Worm (Caenorhabditis elegans) whole organism, L1 larva: ENCODE measurements around the gene zchc-1A.

Source experiments
- C16A3.4 ChIP-seq: fragments of 150-350 bp; optimal IDR thresholded peaks from 2 replicates; lab custom pipeline; 2014; ENCODE audit warnings: missing biosample characterization, missing genetic modification characterization
- F16B12.6 ChIP-seq: fragments of 150-350 bp; optimal IDR thresholded peaks from 2 replicates; lab custom pipeline; 2014; ENCODE audit warnings: missing biosample characterization, missing genetic modification characterization
- Y116A8C.19 ChIP-seq: sonication (generic microtip); optimal IDR thresholded peaks from 2 replicates; lab custom pipeline; 2016; ENCODE audit warnings: missing compliant biosample characterization, missing genetic modification characterization, borderline replicate concordance
- alr-1 ChIP-seq: fragments of 200-800 bp; sonication (Bioruptor generic); optimal IDR thresholded peaks from 2 replicates; lab custom pipeline; 2018; ENCODE audit warnings: borderline replicate concordance, mild to moderate bottlenecking, missing genetic modification characterization, missing compliant biosample characterization
- aly-2 ChIP-seq: fragments of 150-350 bp; optimal IDR thresholded peaks from 2 replicates; lab custom pipeline; 2014; ENCODE audit warnings: missing biosample characterization, missing genetic modification characterization
- ama-1 ChIP-seq: fragments of 150-350 bp; optimal IDR thresholded peaks from 2 replicates; lab custom pipeline; 2014
- blmp-1 ChIP-seq: fragments of 150-350 bp; optimal IDR thresholded peaks from 2 replicates; lab custom pipeline; 2014; ENCODE audit warnings: missing biosample characterization, missing genetic modification characterization
- ceh-88 ChIP-seq: fragments of 200-800 bp; sonication (Bioruptor generic); IDR thresholded peaks from 2 replicates; pipeline ENCODE4 v1.3.6; 2022; ENCODE audit warnings: missing genetic modification characterization, missing compliant biosample characterization
- ceh-90 ChIP-seq: sonication (generic microtip); optimal IDR thresholded peaks from 2 replicates; lab custom pipeline; 2016; ENCODE audit warnings: missing genetic modification characterization, missing compliant biosample characterization
- ces-1 ChIP-seq: fragments of 150-350 bp; optimal IDR thresholded peaks from 2 replicates; lab custom pipeline; 2014; ENCODE audit warnings: missing biosample characterization, missing genetic modification reagents, missing genetic modification characterization
- dpl-1 ChIP-seq, 3 experiments: fragments of 150-350 bp in 2 of 3; sonication (generic microtip) in 1 of 3; optimal IDR thresholded peaks; 2 replicates each; lab custom pipeline; 2014 to 2017; ENCODE audit warnings: missing biosample characterization in 3 of 3, missing genetic modification characterization in 3 of 3, missing genetic modification reagents in 3 of 3
- dsc-1 ChIP-seq: sonication (generic microtip); optimal IDR thresholded peaks from 2 replicates; lab custom pipeline; 2016; ENCODE audit warnings: mild to moderate bottlenecking, missing genetic modification characterization, missing compliant biosample characterization
- efl-3 ChIP-seq: fragments of 200-800 bp; sonication (Bioruptor generic); optimal IDR thresholded peaks from 2 replicates; lab custom pipeline; 2018; ENCODE audit warnings: mild to moderate bottlenecking, missing genetic modification characterization, missing compliant biosample characterization
- egl-27 ChIP-seq, 2 experiments: fragments of 150-350 bp in 1 of 2; sonication (generic microtip); optimal IDR thresholded peaks; 3 replicates each; lab custom pipeline; 2017 to 2018; ENCODE audit warnings: missing biosample characterization in 2 of 2, missing genetic modification characterization in 2 of 2, missing genetic modification reagents in 2 of 2
- elt-2 ChIP-seq: sonication (generic microtip); optimal IDR thresholded peaks from 2 replicates; lab custom pipeline; 2016; ENCODE audit warnings: missing genetic modification characterization, mild to moderate bottlenecking, inconsistent platforms, missing compliant biosample characterization, missing genetic modification reagents
- elt-3 ChIP-seq, 6 experiments: fragments of 150-350 bp in 1 of 6; sonication (generic microtip); optimal IDR thresholded peaks; 2 replicates each; lab custom pipeline; 2017 to 2018; ENCODE audit warnings: missing biosample characterization in 6 of 6, missing genetic modification characterization in 6 of 6, inconsistent platforms in 1 of 6
- ets-5 ChIP-seq: fragments of 200-800 bp; sonication (Bioruptor generic); IDR thresholded peaks from 2 replicates; pipeline ENCODE4 v1.3.6; 2022; ENCODE audit warnings: missing genetic modification characterization, missing compliant biosample characterization
- fkh-10 ChIP-seq: sonication (generic microtip); optimal IDR thresholded peaks from 2 replicates; lab custom pipeline; 2017; ENCODE audit warnings: missing biosample characterization, missing genetic modification reagents, missing genetic modification characterization
- fos-1 ChIP-seq: fragments of 150-350 bp; optimal IDR thresholded peaks from 2 replicates; lab custom pipeline; 2014; ENCODE audit warnings: missing biosample characterization, missing genetic modification characterization
- hlh-17 ChIP-seq: fragments of 200-800 bp; sonication (Bioruptor generic); optimal IDR thresholded peaks from 2 replicates; lab custom pipeline; 2018; ENCODE audit warnings: missing genetic modification characterization, mild to moderate bottlenecking, missing compliant biosample characterization, moderate library complexity, borderline replicate concordance
- hlh-4 ChIP-seq: sonication (generic microtip); optimal IDR thresholded peaks from 2 replicates; lab custom pipeline; 2016; ENCODE audit warnings: mild to moderate bottlenecking, missing genetic modification characterization, missing compliant biosample characterization
- irx-1 ChIP-seq: sonication (generic microtip); optimal IDR thresholded peaks from 2 replicates; lab custom pipeline; 2016; ENCODE audit warnings: missing genetic modification characterization, missing compliant biosample characterization
- isw-1 ChIP-seq: fragments of 200-800 bp; sonication (Bioruptor generic); IDR thresholded peaks from 2 replicates; pipeline ENCODE4 v1.3.6; 2022; ENCODE audit warnings: missing genetic modification characterization, missing compliant biosample characterization
- jun-1 ChIP-seq: fragments of 150-350 bp; optimal IDR thresholded peaks from 2 replicates; lab custom pipeline; 2014; ENCODE audit warnings: missing biosample characterization, missing genetic modification reagents, missing genetic modification characterization
- lin-13 ChIP-seq: fragments of 150-350 bp; optimal IDR thresholded peaks from 2 replicates; lab custom pipeline; 2014; ENCODE audit warnings: missing biosample characterization, missing genetic modification reagents, missing genetic modification characterization
- lin-14 ChIP-seq: fragments of 200-800 bp; sonication (Bioruptor generic); optimal IDR thresholded peaks from 2 replicates; lab custom pipeline; 2018; ENCODE audit warnings: mild to moderate bottlenecking, missing genetic modification characterization, moderate library complexity, missing compliant biosample characterization
- lin-15B ChIP-seq: fragments of 150-350 bp; sonication (generic microtip); optimal IDR thresholded peaks from 3 replicates; lab custom pipeline; 2014; ENCODE audit warnings: missing biosample characterization, missing genetic modification characterization
- lin-39 ChIP-seq: fragments of 150-350 bp; optimal IDR thresholded peaks from 2 replicates; lab custom pipeline; 2014; ENCODE audit warnings: missing biosample characterization, missing genetic modification reagents, missing genetic modification characterization
- mef-2 ChIP-seq: fragments of 150-350 bp; optimal IDR thresholded peaks from 2 replicates; lab custom pipeline; 2014; ENCODE audit warnings: missing biosample characterization, missing genetic modification characterization
- mep-1 ChIP-seq: fragments of 150-350 bp; optimal IDR thresholded peaks from 2 replicates; lab custom pipeline; 2014; ENCODE audit warnings: missing biosample characterization, missing genetic modification characterization
- nhr-19 ChIP-seq: fragments of 200-800 bp; sonication (Bioruptor generic); conservative IDR thresholded peaks from 2 replicates; pipeline ENCODE4 v1.3.6; 2022; ENCODE audit warnings: missing genetic modification characterization, missing compliant biosample characterization
- nhr-20 ChIP-seq: sonication (generic microtip); optimal IDR thresholded peaks from 2 replicates; lab custom pipeline; 2016; ENCODE audit warnings: mild to moderate bottlenecking, missing genetic modification characterization, missing compliant biosample characterization
- nhr-28 ChIP-seq: fragments of 150-350 bp; optimal IDR thresholded peaks from 2 replicates; lab custom pipeline; 2014; ENCODE audit warnings: missing biosample characterization, missing genetic modification characterization
- nhr-77 ChIP-seq: fragments of 150-350 bp; optimal IDR thresholded peaks from 2 replicates; lab custom pipeline; 2014; ENCODE audit warnings: missing biosample characterization, missing genetic modification characterization
- nhr-84 ChIP-seq: sonication (generic microtip); optimal IDR thresholded peaks from 2 replicates; lab custom pipeline; 2017; ENCODE audit warnings: missing biosample characterization, missing genetic modification characterization
- nhr-85 ChIP-seq: sonication (generic microtip); peaks from one replicate; lab custom pipeline; 2016; ENCODE audit warnings: missing genetic modification characterization, inconsistent platforms, missing compliant biosample characterization
- nhr-90 ChIP-seq: sonication (generic microtip); optimal IDR thresholded peaks from 2 replicates; lab custom pipeline; 2016; ENCODE audit warnings: mild to moderate bottlenecking, missing genetic modification characterization, missing compliant biosample characterization; ENCODE audit not compliant: poor library complexity
- pag-3 ChIP-seq: sonication (generic microtip); optimal IDR thresholded peaks from 2 replicates; lab custom pipeline; 2017; ENCODE audit warnings: missing genetic modification characterization, mild to moderate bottlenecking, missing compliant biosample characterization, antibody characterized with exemption, borderline replicate concordance; ENCODE audit not compliant: insufficient read depth
- pax-3 ChIP-seq: fragments of 200-800 bp; sonication (Bioruptor generic); optimal IDR thresholded peaks from 2 replicates; lab custom pipeline; 2018; ENCODE audit warnings: mild to moderate bottlenecking, missing genetic modification characterization, moderate library complexity, missing compliant biosample characterization
- pqm-1 ChIP-seq: sonication (generic microtip); optimal IDR thresholded peaks from 3 replicates; lab custom pipeline; 2017; ENCODE audit warnings: missing biosample characterization, missing genetic modification characterization
- rnt-1 ChIP-seq: sonication (generic microtip); optimal IDR thresholded peaks from 2 replicates; lab custom pipeline; 2016; ENCODE audit warnings: mild to moderate bottlenecking, missing genetic modification characterization, moderate library complexity, missing compliant biosample characterization
- skn-1 ChIP-seq: fragments of 150-350 bp; optimal IDR thresholded peaks from 2 replicates; lab custom pipeline; 2014; ENCODE audit warnings: missing biosample characterization, missing genetic modification characterization
- snpc-4 ChIP-seq: fragments of 150-350 bp; optimal IDR thresholded peaks from 2 replicates; lab custom pipeline; 2014; ENCODE audit warnings: missing biosample characterization, missing genetic modification characterization
- snu-23 ChIP-seq: sonication (generic microtip); optimal IDR thresholded peaks from 2 replicates; lab custom pipeline; 2016; ENCODE audit warnings: missing genetic modification characterization, missing compliant biosample characterization
- sptf-1 ChIP-seq: fragments of 150-350 bp; optimal IDR thresholded peaks from 2 replicates; lab custom pipeline; 2014; ENCODE audit warnings: missing biosample characterization, missing genetic modification characterization
- sup-37 ChIP-seq: fragments of 200-800 bp; sonication (Bioruptor generic); optimal IDR thresholded peaks from 2 replicates; lab custom pipeline; 2018; ENCODE audit warnings: mild to moderate bottlenecking, missing genetic modification characterization, missing compliant biosample characterization
- swsn-7 ChIP-seq: sonication (generic microtip); optimal IDR thresholded peaks from 2 replicates; lab custom pipeline; 2016; ENCODE audit warnings: missing genetic modification characterization, missing compliant biosample characterization
- tlp-1 ChIP-seq: fragments of 150-350 bp; optimal IDR thresholded peaks from 2 replicates; lab custom pipeline; 2014; ENCODE audit warnings: missing biosample characterization, missing genetic modification characterization
- unc-30 ChIP-seq: sonication (generic microtip); optimal IDR thresholded peaks from 2 replicates; lab custom pipeline; 2017; ENCODE audit warnings: missing biosample characterization, missing genetic modification characterization
- unc-62 ChIP-seq: fragments of 150-350 bp; optimal IDR thresholded peaks from 2 replicates; lab custom pipeline; 2014; ENCODE audit warnings: missing biosample characterization, missing genetic modification reagents, missing genetic modification characterization
- unc-86 ChIP-seq: sonication (generic microtip); optimal IDR thresholded peaks from 2 replicates; lab custom pipeline; 2016; ENCODE audit warnings: missing genetic modification characterization, missing compliant biosample characterization
- unc-98 ChIP-seq: fragments of 200-800 bp; sonication (Bioruptor generic); IDR thresholded peaks from 2 replicates; pipeline ENCODE4 v1.3.6; 2022; ENCODE audit warnings: missing genetic modification characterization, missing compliant biosample characterization
- xbp-1 ChIP-seq: sonication (generic microtip); optimal IDR thresholded peaks from 2 replicates; lab custom pipeline; 2016; ENCODE audit warnings: missing genetic modification characterization, missing compliant biosample characterization
- zip-4 ChIP-seq: fragments of 200-800 bp; sonication (Bioruptor generic); optimal IDR thresholded peaks from 2 replicates; lab custom pipeline; 2018; ENCODE audit warnings: mild to moderate bottlenecking, missing genetic modification characterization, moderate library complexity, missing compliant biosample characterization

The zchc-1A gene

DNA sequence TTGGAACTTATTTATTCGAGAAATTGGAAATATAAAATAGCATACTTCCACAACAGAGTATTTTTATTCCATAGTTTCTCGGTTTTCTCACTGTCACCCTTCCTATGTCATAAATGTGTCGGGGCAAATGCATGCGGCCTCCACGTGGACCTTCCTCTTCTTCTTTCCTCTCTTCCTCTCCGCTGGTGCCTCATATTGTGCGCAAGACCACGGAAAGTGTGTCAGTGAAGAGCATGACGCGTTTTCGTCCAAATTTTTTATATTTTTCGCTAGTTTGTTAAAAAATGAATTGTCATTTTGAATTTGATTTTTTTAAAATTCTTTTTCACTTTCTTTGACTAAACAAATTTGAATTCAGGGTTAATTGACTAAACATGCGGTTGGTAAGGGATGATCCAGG, 9.1 kb upstream of the zchc-1A start, which contains the start of gene mans-3:
Gene mans-3 (plus strand): TSS at position 359 of the 400 bp plus-strand sequence.
- TF ChIP-seq rnt-1 (tag; lab: Kevin White, UChicago) = peak; percentile 94
- peak; percentile 89 for TF ChIP-seq nhr-19
- TF ChIP-seq zip-4 (GFP tag; lab: Kevin White, UChicago) = peak; percentile 46
- peak; percentile 75 for TF ChIP-seq mef-2 (tag; lab: Kevin White, UChicago)
- no peak for TF ChIP-seq efl-3
- TF ChIP-seq Y116A8C.19 (tag; lab: Kevin White, UChicago) = no peak
- peak; percentile 97 for TF ChIP-seq mep-1 (tag; lab: Kevin White, UChicago)
- peak; percentile 80 for TF ChIP-seq nhr-77
- peak; percentile 71 to 80 (median 80) for TF ChIP-seq dpl-1 (GFP tag; optimal IDR thresholded peaks at IDR 0.05; lab: Kevin White, UChicago)
- TF ChIP-seq dsc-1 = peak; percentile 90
- TF ChIP-seq lin-13 (GFP tag; lab: Kevin White, UChicago) = peak; percentile 83
- peak; percentile 82 for TF ChIP-seq fkh-10
- peak; percentile 85 for TF ChIP-seq unc-86
- TF ChIP-seq elt-3 (tag; optimal IDR thresholded peaks at IDR 0.05; lab: Kevin White, UChicago) = peak in 2 of 6 experiments; percentile 75 to 89
- peak; percentile 78 for TF ChIP-seq lin-39 (tag; lab: Kevin White, UChicago)
- no peak for TF ChIP-seq nhr-28 (tag; lab: Kevin White, UChicago)
- TF ChIP-seq alr-1 (tag; lab: Kevin White, UChicago) = no peak
- peak; percentile 95 for TF ChIP-seq xbp-1 (tag; lab: Kevin White, UChicago)
- TF ChIP-seq pag-3 = no peak
- peak; percentile 74 for TF ChIP-seq fos-1
- no peak for TF ChIP-seq tlp-1 (tag; lab: Kevin White, UChicago)
- no peak for TF ChIP-seq ceh-88 (GFP tag; lab: Robert Waterston, UW)
- TF ChIP-seq pqm-1 (tag; lab: Kevin White, UChicago) = no peak
- peak; percentile 76 for TF ChIP-seq pax-3 (tag; lab: Kevin White, UChicago)
- TF ChIP-seq irx-1 (tag; lab: Kevin White, UChicago) = peak; percentile 77
- peak; percentile 74 for TF ChIP-seq elt-2 (tag; lab: Kevin White, UChicago)
- TF ChIP-seq nhr-90 (tag; lab: Kevin White, UChicago) = peak; percentile 90
- peak; percentile 94 for TF ChIP-seq swsn-7
- TF ChIP-seq egl-27 (tag; optimal IDR thresholded peaks at IDR 0.05; lab: Kevin White, UChicago) = peak; percentile 31 to 56
- peak; percentile 61 for TF ChIP-seq aly-2 (tag; lab: Kevin White, UChicago)
- peak; percentile 70 for TF ChIP-seq skn-1 (tag; lab: Kevin White, UChicago)
- TF ChIP-seq blmp-1 = peak; percentile 91
- no peak for TF ChIP-seq hlh-4
- peak; percentile 69 for TF ChIP-seq isw-1 (GFP tag; lab: Robert Waterston, UW)
- TF ChIP-seq nhr-84 (tag; lab: Kevin White, UChicago) = no peak
- peak; percentile 67 for TF ChIP-seq sup-37 (GFP tag; lab: Kevin White, UChicago)
- no peak for TF ChIP-seq ama-1 (lab: Kevin White, UChicago)
- no peak for TF ChIP-seq hlh-17
- peak; percentile 98 for TF ChIP-seq lin-14 (GFP tag; lab: Kevin White, UChicago)
- TF ChIP-seq jun-1 = peak; percentile 81
- TF ChIP-seq C16A3.4 = peak; percentile 93
- no peak for TF ChIP-seq unc-98 (GFP tag; lab: Robert Waterston, UW)
- TF ChIP-seq nhr-20 (tag; lab: Kevin White, UChicago) = peak; percentile 95
- no peak for TF ChIP-seq unc-30 (tag; lab: Kevin White, UChicago)
- TF ChIP-seq ceh-90 (tag; lab: Kevin White, UChicago) = no peak
- TF ChIP-seq snu-23 (GFP tag; lab: Kevin White, UChicago) = peak; percentile 97
- no peak for TF ChIP-seq ets-5 (GFP tag; lab: Robert Waterston, UW)
- TF ChIP-seq F16B12.6 = peak; percentile 38
- no peak for TF ChIP-seq ces-1 (GFP tag; lab: Kevin White, UChicago)
- peak; percentile 74 for TF ChIP-seq snpc-4
- TF ChIP-seq unc-62 (GFP tag; lab: Kevin White, UChicago) = no peak
- TF ChIP-seq sptf-1 (tag; lab: Kevin White, UChicago) = no peak
- peak; percentile 54 for TF ChIP-seq lin-15B (tag; lab: Kevin White, UChicago)
- peak; percentile 95 for TF ChIP-seq nhr-85 (tag; lab: Kevin White, UChicago)
